Worm (Caenorhabditis elegans): ENCODE measurements around the gene C04B4.5.
"Not testable (repeated sequence)": the region's sequence is repeated elsewhere in the genome, so short reads cannot be mapped to it uniquely, and the experiment has no call there.

The C04B4.5 gene

ce11 chrX:12288254-12288653 is at the start of gene C04B4.5:
Gene C04B4.5 (minus strand): TSS chrX:12288354.
- TF ChIP-seq W03F9.2 (tag; optimal IDR thresholded peaks at IDR 0.05) (no peak), him-1 (tag; optimal IDR thresholded peaks at IDR 0.05) (no peak), dao-5 (tag; optimal IDR thresholded peaks at IDR 0.05) (no peak)

ce11 chrX:12335808-12336207 is 47.7 kb upstream of the C04B4.5 start, which contains the start of gene srd-48:
Gene srd-48 (plus strand): TSS chrX:12336108.
- TF ChIP-seq him-1 (tag; optimal IDR thresholded peaks at IDR 0.05) = no peak
- TF ChIP-seq W03F9.2 (tag; optimal IDR thresholded peaks at IDR 0.05) = no peak
- TF ChIP-seq dao-5 (tag; optimal IDR thresholded peaks at IDR 0.05) = no peak

ce11 chrX:12333479-12333878 is 45.3 kb upstream of the C04B4.5 start, which contains the start of gene srd-47:
Gene srd-47 (plus strand): TSS chrX:12333642.
- no peak for TF ChIP-seq W03F9.2 (tag; optimal IDR thresholded peaks at IDR 0.05)
- no peak for TF ChIP-seq dao-5 (tag; optimal IDR thresholded peaks at IDR 0.05)
- no peak for TF ChIP-seq him-1 (tag; optimal IDR thresholded peaks at IDR 0.05)

ce11 chrX:12331795-12332194 is 43.6 kb upstream of the C04B4.5 start, which contains the start of gene srd-46:
Gene srd-46 (plus strand): TSS chrX:12332095.
- TF ChIP-seq him-1 (tag; optimal IDR thresholded peaks at IDR 0.05) (no peak), W03F9.2 (tag; optimal IDR thresholded peaks at IDR 0.05) (no peak), dao-5 (tag; optimal IDR thresholded peaks at IDR 0.05) (no peak)

- TF ChIP-seq him-1 (tag; optimal IDR thresholded peaks at IDR 0.05) = no peak
- no peak for TF ChIP-seq dao-5 (tag; optimal IDR thresholded peaks at IDR 0.05)
- TF ChIP-seq W03F9.2 (tag; optimal IDR thresholded peaks at IDR 0.05) = no peak
Measured at ce11 chrX:12328676-12329075, 40.5 kb upstream of the C04B4.5 start, which contains the start of gene srd-45. Gene srd-45 (plus strand): TSS chrX:12328976.

ce11 chrX:12326424-12326823 is 38.3 kb upstream of the C04B4.5 start, which contains the start of gene srd-41:
Gene srd-41 (plus strand): TSS chrX:12326724.
- TF ChIP-seq dao-5 (tag; optimal IDR thresholded peaks at IDR 0.05) = no peak
- no peak for TF ChIP-seq W03F9.2 (tag; optimal IDR thresholded peaks at IDR 0.05)
- no peak for TF ChIP-seq him-1 (tag; optimal IDR thresholded peaks at IDR 0.05)

- TF ChIP-seq him-1 (tag; optimal IDR thresholded peaks at IDR 0.05) (no peak), W03F9.2 (tag; optimal IDR thresholded peaks at IDR 0.05) (no peak), dao-5 (tag; optimal IDR thresholded peaks at IDR 0.05) (no peak)
Measured at ce11 chrX:12323439-12323838, 35.3 kb upstream of the C04B4.5 start, which contains the start of gene srd-40. Gene srd-40 (plus strand): TSS chrX:12323739.

- TF ChIP-seq dao-5 (tag; optimal IDR thresholded peaks at IDR 0.05) (no peak), him-1 (tag; optimal IDR thresholded peaks at IDR 0.05) (no peak), W03F9.2 (tag; optimal IDR thresholded peaks at IDR 0.05) (no peak)
Measured at ce11 chrX:12321357-12321756, 33.2 kb upstream of the C04B4.5 start, which contains the start of gene F17A2.13. Gene F17A2.13 (plus strand): TSS chrX:12321657.

- no peak for TF ChIP-seq W03F9.2 (tag; optimal IDR thresholded peaks at IDR 0.05)
- no peak for TF ChIP-seq dao-5 (tag; optimal IDR thresholded peaks at IDR 0.05)
- TF ChIP-seq him-1 (tag; optimal IDR thresholded peaks at IDR 0.05) = no peak
Measured at ce11 chrX:12320737-12321136, 32.6 kb upstream of the C04B4.5 start, which contains the start of gene ceh-40. Gene ceh-40 (minus strand): TSS chrX:12320777.

ce11 chrX:12317560-12317959 is 29.4 kb upstream of the C04B4.5 start:
- TF ChIP-seq him-1 (tag; optimal IDR thresholded peaks at IDR 0.05) (no peak), dao-5 (tag; optimal IDR thresholded peaks at IDR 0.05) (no peak), W03F9.2 (tag; optimal IDR thresholded peaks at IDR 0.05) (no peak)

ce11 chrX:12315268-12315667 is 27.1 kb upstream of the C04B4.5 start, which contains the start of gene xtr-2:
Gene xtr-2 (plus strand): TSS chrX:12315568.
- TF ChIP-seq W03F9.2 (tag; optimal IDR thresholded peaks at IDR 0.05) = no peak
- no peak for TF ChIP-seq dao-5 (tag; optimal IDR thresholded peaks at IDR 0.05)
- TF ChIP-seq him-1 (tag; optimal IDR thresholded peaks at IDR 0.05) = no peak

- TF ChIP-seq him-1 (tag; optimal IDR thresholded peaks at IDR 0.05) = no peak
- no peak for TF ChIP-seq dao-5 (tag; optimal IDR thresholded peaks at IDR 0.05)
- no peak for TF ChIP-seq W03F9.2 (tag; optimal IDR thresholded peaks at IDR 0.05)
Measured at ce11 chrX:12314395-12314794, 26.2 kb upstream of the C04B4.5 start.

- no peak for TF ChIP-seq him-1 (tag; optimal IDR thresholded peaks at IDR 0.05)
- no peak for TF ChIP-seq W03F9.2 (tag; optimal IDR thresholded peaks at IDR 0.05)
- no peak for TF ChIP-seq dao-5 (tag; optimal IDR thresholded peaks at IDR 0.05)
Measured at ce11 chrX:12313779-12314178, 25.6 kb upstream of the C04B4.5 start.

ce11 chrX:12308045-12308499 is 19.9 kb upstream of the C04B4.5 start, which contains the start of gene F17A2.16:
Gene F17A2.16 (plus strand): TSS chrX:12308449.
- not testable (repeated sequence) for TF ChIP-seq him-1, dao-5, W03F9.2 (tag; optimal IDR thresholded peaks at IDR 0.05)

ce11 chrX:12306565-12306964 is 18.4 kb upstream of the C04B4.5 start, which contains the start of gene phf-32:
Gene phf-32 (plus strand): TSS chrX:12306865.
- no peak for TF ChIP-seq W03F9.2 (tag; optimal IDR thresholded peaks at IDR 0.05)
- TF ChIP-seq him-1 (tag; optimal IDR thresholded peaks at IDR 0.05) = no peak
- no peak for TF ChIP-seq dao-5 (tag; optimal IDR thresholded peaks at IDR 0.05)
